Worm (Caenorhabditis elegans) whole organism, young adult: Measurements from ENCODE around the gene ftt-2.

Experiments
- T07F8.4 ChIP-seq: sonication (generic microtip); optimal IDR thresholded peaks from 2 replicates; lab custom pipeline; 2016; ENCODE audit warnings: mild to moderate bottlenecking, missing genetic modification characterization, moderate library complexity, missing compliant biosample characterization
- efl-1 ChIP-seq: fragments of 150-350 bp; optimal IDR thresholded peaks from 2 replicates; lab custom pipeline; 2014; ENCODE audit warnings: missing biosample characterization, missing genetic modification reagents, missing genetic modification characterization
- hrde-1 ChIP-seq: sonication (generic microtip); optimal IDR thresholded peaks from 2 replicates; lab custom pipeline; 2016; ENCODE audit warnings: missing genetic modification characterization, mild to moderate bottlenecking, missing compliant biosample characterization, moderate library complexity, missing genotype, missing genetic modification reagents, borderline replicate concordance
- nhr-80 ChIP-seq: sonication (generic microtip); optimal IDR thresholded peaks from 2 replicates; lab custom pipeline; 2016; ENCODE audit warnings: missing genetic modification characterization, missing compliant biosample characterization
- nhr-90 ChIP-seq: sonication (generic microtip); optimal IDR thresholded peaks from 2 replicates; lab custom pipeline; 2016; ENCODE audit warnings: missing genotype, mild to moderate bottlenecking, missing genetic modification characterization, missing compliant biosample characterization
- pha-4 ChIP-seq: fragments of 150-350 bp; sonication (generic microtip); optimal IDR thresholded peaks from 2 replicates; lab custom pipeline; 2014; ENCODE audit warnings: missing biosample characterization, missing genetic modification reagents, missing genetic modification characterization
- rec-8 ChIP-seq, 2 experiments: sonication (generic microtip); optimal IDR thresholded peaks; 2 replicates each; lab custom pipeline; 2016; ENCODE audit warnings: mild to moderate bottlenecking in 2 of 2, missing genetic modification characterization in 2 of 2, missing genetic modification reagents in 2 of 2, missing genotype in 2 of 2, missing biosample characterization in 1 of 2, missing compliant biosample characterization in 1 of 2, moderate library complexity in 1 of 2
- unc-62 ChIP-seq: fragments of 150-350 bp; optimal IDR thresholded peaks from 2 replicates; lab custom pipeline; 2014; ENCODE audit warnings: missing biosample characterization, missing genetic modification reagents, missing genetic modification characterization

DNA sequence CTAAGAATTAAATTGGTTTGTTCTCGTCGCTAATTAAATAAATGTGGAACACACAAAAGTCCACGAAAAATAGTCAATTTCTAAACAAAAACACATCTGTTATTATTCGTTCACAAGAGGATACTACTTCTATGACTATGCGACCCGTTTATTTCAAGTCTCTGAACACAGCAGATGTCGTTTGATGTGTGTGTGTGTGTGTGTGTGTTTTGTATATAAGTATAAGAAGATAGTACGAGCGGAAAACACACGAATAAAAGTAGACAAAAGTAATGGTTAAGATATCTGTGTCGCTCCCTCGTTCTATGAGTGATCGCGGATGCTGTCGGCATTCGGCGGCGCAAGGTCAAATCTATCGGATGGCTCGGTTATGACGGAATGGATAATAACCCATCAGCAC lies 6.4 kb downstream of the ftt-2 start:
- no peak for TF ChIP-seq rec-8 (tag; optimal IDR thresholded peaks at IDR 0.05; lab: Kevin White, UChicago)
- TF ChIP-seq nhr-90 (tag; lab: Kevin White, UChicago): no peak
- TF ChIP-seq pha-4: no peak
- no peak for TF ChIP-seq efl-1 (GFP tag; lab: Kevin White, UChicago)
- TF ChIP-seq hrde-1 (tag; lab: Kevin White, UChicago): no peak
- TF ChIP-seq unc-62 (GFP tag; lab: Kevin White, UChicago): no peak
- TF ChIP-seq nhr-80 (tag; lab: Kevin White, UChicago): no peak
- no peak for TF ChIP-seq T07F8.4
